Worm (Caenorhabditis elegans) whole organism, late embryonic: ENCODE measurements around the gene clec-178.

Source experiments
- ama-1 ChIP-seq: fragments of 150-350 bp; optimal IDR thresholded peaks from 2 replicates; lab custom pipeline; 2014
- ceh-45 ChIP-seq: fragments of 200-800 bp; sonication (Bioruptor generic); IDR thresholded peaks from 2 replicates; pipeline ENCODE4 v1.3.6; 2022; ENCODE audit warnings: missing genetic modification reagents, missing genetic modification characterization, missing compliant biosample characterization
- ets-4 ChIP-seq: sonication (generic microtip); optimal IDR thresholded peaks from 2 replicates; lab custom pipeline; 2016; ENCODE audit warnings: missing genetic modification characterization, missing compliant biosample characterization
- hlh-30 ChIP-seq: sonication (generic microtip); optimal IDR thresholded peaks from 2 replicates; lab custom pipeline; 2017; ENCODE audit warnings: antibody characterized with exemption, missing genetic modification characterization, missing compliant biosample characterization; ENCODE audit not compliant: insufficient read depth
- mec-3 ChIP-seq: sonication (generic microtip); optimal IDR thresholded peaks from 2 replicates; lab custom pipeline; 2016; ENCODE audit warnings: borderline replicate concordance, missing genetic modification characterization, missing compliant biosample characterization
- nhr-232 ChIP-seq: sonication (generic microtip); optimal IDR thresholded peaks from 2 replicates; lab custom pipeline; 2016; ENCODE audit warnings: missing genetic modification characterization, missing compliant biosample characterization
- pha-4 ChIP-seq: fragments of 150-350 bp; optimal IDR thresholded peaks from 2 replicates; lab custom pipeline; 2018; ENCODE audit warnings: missing biosample characterization, missing genetic modification reagents, missing genetic modification characterization
- unc-42 ChIP-seq: sonication (generic microtip); optimal IDR thresholded peaks from 2 replicates; lab custom pipeline; 2016; ENCODE audit warnings: missing genotype, missing genetic modification characterization, missing compliant biosample characterization

ce11 chrIV:5605225-5605624, 48.5 kb upstream of the clec-178 start:
- TF ChIP-seq ama-1 (lab: Kevin White, UChicago): no peak
- TF ChIP-seq mec-3 (tag; lab: Kevin White, UChicago): no peak
- no peak for TF ChIP-seq hlh-30 (tag; lab: Kevin White, UChicago)
- TF ChIP-seq nhr-232 (tag; lab: Kevin White, UChicago): no peak
- no peak for TF ChIP-seq pha-4 (tag; lab: Kevin White, UChicago)
- no peak for TF ChIP-seq ceh-45 (GFP tag; lab: Robert Waterston, UW)
- TF ChIP-seq ets-4 (tag; lab: Kevin White, UChicago): no peak
- TF ChIP-seq unc-42 (tag; lab: Kevin White, UChicago): no peak
